Worm (Caenorhabditis elegans) whole organism, L2 larva: ENCODE measurements around the gene tnt-2.

Experiments used
- F13H6.1 ChIP-seq: sonication (generic microtip); optimal IDR thresholded peaks from 2 replicates; lab custom pipeline; 2016; ENCODE audit warnings: missing genetic modification characterization, missing compliant biosample characterization
- Y55F3AM.14 ChIP-seq: fragments of 200-800 bp; sonication (Bioruptor generic); optimal IDR thresholded peaks from 2 replicates; lab custom pipeline; 2018; ENCODE audit warnings: mild to moderate bottlenecking, missing genetic modification characterization, missing compliant biosample characterization
- ZK546.5 ChIP-seq: sonication (generic microtip); optimal IDR thresholded peaks from 2 replicates; lab custom pipeline; 2017; ENCODE audit warnings: missing biosample characterization, missing genetic modification characterization
- alr-1 ChIP-seq: fragments of 150-350 bp; optimal IDR thresholded peaks from 2 replicates; lab custom pipeline; 2014; ENCODE audit warnings: missing biosample characterization, missing genetic modification characterization
- blmp-1 ChIP-seq: sonication (generic microtip); optimal IDR thresholded peaks from 2 replicates; lab custom pipeline; 2017; ENCODE audit warnings: missing genetic modification characterization, mild to moderate bottlenecking, missing compliant biosample characterization, antibody characterized with exemption, moderate library complexity; ENCODE audit not compliant: insufficient read depth
- ceh-82 ChIP-seq: fragments of 150-350 bp; optimal IDR thresholded peaks from 2 replicates; lab custom pipeline; 2014; ENCODE audit warnings: missing biosample characterization, missing genetic modification characterization
- crh-2 ChIP-seq: sonication (generic microtip); optimal IDR thresholded peaks from 2 replicates; lab custom pipeline; 2017; ENCODE audit warnings: missing biosample characterization, missing genetic modification characterization
- elt-1 ChIP-seq: fragments of 150-350 bp; optimal IDR thresholded peaks from 2 replicates; lab custom pipeline; 2014; ENCODE audit warnings: missing biosample characterization, missing genetic modification characterization
- elt-3 ChIP-seq: sonication (generic microtip); optimal IDR thresholded peaks from 2 replicates; lab custom pipeline; 2017; ENCODE audit warnings: missing biosample characterization, missing genetic modification characterization
- fos-1 ChIP-seq: fragments of 150-350 bp; optimal IDR thresholded peaks from 2 replicates; lab custom pipeline; 2014; ENCODE audit warnings: missing biosample characterization, missing genetic modification characterization
- gmeb-1 ChIP-seq: fragments of 150-350 bp; optimal IDR thresholded peaks from 2 replicates; lab custom pipeline; 2014; ENCODE audit warnings: missing biosample characterization, missing genetic modification characterization
- lin-11 ChIP-seq: fragments of 150-350 bp; sonication (generic microtip); optimal IDR thresholded peaks from 2 replicates; lab custom pipeline; 2014; ENCODE audit warnings: missing biosample characterization, missing genetic modification characterization, inconsistent platforms, mixed read lengths
- lsy-2 ChIP-seq, 2 experiments: fragments of 150-350 bp in 1 of 2; sonication (generic microtip) in 1 of 2; optimal IDR thresholded peaks; 2 replicates each; lab custom pipeline; 2014 to 2017; ENCODE audit warnings: missing biosample characterization in 2 of 2, missing genetic modification characterization in 2 of 2
- mab-5 ChIP-seq: fragments of 150-350 bp; optimal IDR thresholded peaks from 2 replicates; lab custom pipeline; 2014; ENCODE audit warnings: missing biosample characterization, missing genetic modification characterization
- mbf-1 ChIP-seq: sonication (generic microtip); optimal IDR thresholded peaks from 2 replicates; lab custom pipeline; 2017; ENCODE audit warnings: missing biosample characterization, missing genetic modification characterization
- mdl-1 ChIP-seq, 2 experiments: fragments of 150-350 bp in 1 of 2; sonication (generic microtip) in 1 of 2; optimal IDR thresholded peaks; 2 replicates each; lab custom pipeline; 2017; ENCODE audit warnings: missing biosample characterization in 2 of 2, missing genetic modification characterization in 2 of 2
- nhr-12 ChIP-seq: fragments of 150-350 bp; optimal IDR thresholded peaks from 2 replicates; lab custom pipeline; 2014; ENCODE audit warnings: missing biosample characterization, missing genetic modification characterization
- nhr-129 ChIP-seq: fragments of 150-350 bp; optimal IDR thresholded peaks from 2 replicates; lab custom pipeline; 2014; ENCODE audit warnings: missing biosample characterization, missing genetic modification characterization
- nhr-21 ChIP-seq: fragments of 150-350 bp; optimal IDR thresholded peaks from 2 replicates; lab custom pipeline; 2014; ENCODE audit warnings: missing biosample characterization, missing genetic modification characterization
- nhr-23 ChIP-seq: fragments of 150-350 bp; optimal IDR thresholded peaks from 2 replicates; lab custom pipeline; 2014; ENCODE audit warnings: missing biosample characterization, missing genetic modification reagents, missing genetic modification characterization
- nhr-6 ChIP-seq: fragments of 150-350 bp; optimal IDR thresholded peaks from 2 replicates; lab custom pipeline; 2014; ENCODE audit warnings: missing biosample characterization, missing genetic modification characterization
- nhr-77 ChIP-seq: fragments of 150-350 bp; optimal IDR thresholded peaks from 2 replicates; lab custom pipeline; 2014; ENCODE audit warnings: missing biosample characterization, missing genetic modification characterization
- peb-1 ChIP-seq: fragments of 150-350 bp; optimal IDR thresholded peaks from 2 replicates; lab custom pipeline; 2014; ENCODE audit warnings: missing biosample characterization, missing genetic modification characterization
- skn-1 ChIP-seq: sonication (generic microtip); optimal IDR thresholded peaks from 2 replicates; lab custom pipeline; 2017; ENCODE audit warnings: missing biosample characterization, missing genetic modification characterization
- sma-3 ChIP-seq: sonication (generic microtip); optimal IDR thresholded peaks from 2 replicates; lab custom pipeline; 2016; ENCODE audit warnings: missing genetic modification reagents, missing genetic modification characterization, missing compliant biosample characterization
- sma-9 ChIP-seq, 2 experiments: fragments of 150-350 bp in 1 of 2; sonication (generic microtip) in 1 of 2; optimal IDR thresholded peaks; 2 replicates each; lab custom pipeline; 2014 to 2016; ENCODE audit warnings: missing genetic modification characterization in 2 of 2, mild to moderate bottlenecking in 1 of 2, missing biosample characterization in 1 of 2, missing compliant biosample characterization in 1 of 2, missing genetic modification reagents in 1 of 2, moderate library complexity in 1 of 2
- snpc-4 ChIP-seq: fragments of 150-350 bp; optimal IDR thresholded peaks from 2 replicates; lab custom pipeline; 2014; ENCODE audit warnings: missing biosample characterization, missing genetic modification characterization
- unc-55 ChIP-seq: fragments of 150-350 bp; sonication (generic microtip); optimal IDR thresholded peaks from 3 replicates; lab custom pipeline; 2014; ENCODE audit warnings: missing biosample characterization, missing genetic modification reagents, missing genetic modification characterization
- unc-62 ChIP-seq: fragments of 150-350 bp; optimal IDR thresholded peaks from 2 replicates; lab custom pipeline; 2014; ENCODE audit warnings: missing biosample characterization, missing genetic modification reagents, missing genetic modification characterization
- zag-1 ChIP-seq: fragments of 150-350 bp; optimal IDR thresholded peaks from 2 replicates; lab custom pipeline; 2014; ENCODE audit warnings: missing biosample characterization, missing genetic modification characterization
- ztf-1 ChIP-seq: fragments of 200-800 bp; sonication (Bioruptor generic); conservative IDR thresholded peaks from 2 replicates; pipeline ENCODE4 v1.3.6; 2022; ENCODE audit warnings: missing genetic modification characterization, missing compliant biosample characterization

tnt-2 gene

DNA sequence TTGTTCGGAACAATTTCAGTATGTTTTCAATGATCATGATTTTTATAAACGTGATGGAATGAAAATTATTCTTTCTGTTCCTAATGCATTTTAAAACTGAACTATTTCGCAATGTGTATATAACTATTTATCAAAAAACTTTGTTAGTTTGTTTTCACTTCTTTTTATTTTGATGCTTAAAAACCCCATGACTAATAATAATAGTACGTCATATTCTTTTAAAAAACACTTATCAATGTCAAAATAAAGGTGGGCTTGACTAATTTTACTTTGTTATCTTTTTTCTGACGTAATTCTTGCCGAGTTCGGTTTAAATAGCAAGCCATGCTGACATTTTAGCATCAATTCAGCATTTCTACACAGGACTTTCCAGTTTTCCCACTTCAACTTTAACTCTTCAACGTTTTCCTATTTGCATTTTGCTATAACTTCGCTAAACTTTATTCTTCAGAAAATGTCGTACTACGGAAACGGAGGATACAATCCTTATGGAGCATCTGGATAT is 12.2 kb downstream of the tnt-2 start, which contains the start of gene F53A9.1:
F53A9.1 (plus strand) TSS at position 455 of the 505 bp plus-strand sequence.
- TF ChIP-seq fos-1 (tag; lab: Kevin White, UChicago): peak; percentile 22
- TF ChIP-seq nhr-21 (tag; lab: Kevin White, UChicago): no peak
- TF ChIP-seq ZK546.5 (tag; lab: Kevin White, UChicago): no peak
- no peak for TF ChIP-seq mbf-1

DNA sequence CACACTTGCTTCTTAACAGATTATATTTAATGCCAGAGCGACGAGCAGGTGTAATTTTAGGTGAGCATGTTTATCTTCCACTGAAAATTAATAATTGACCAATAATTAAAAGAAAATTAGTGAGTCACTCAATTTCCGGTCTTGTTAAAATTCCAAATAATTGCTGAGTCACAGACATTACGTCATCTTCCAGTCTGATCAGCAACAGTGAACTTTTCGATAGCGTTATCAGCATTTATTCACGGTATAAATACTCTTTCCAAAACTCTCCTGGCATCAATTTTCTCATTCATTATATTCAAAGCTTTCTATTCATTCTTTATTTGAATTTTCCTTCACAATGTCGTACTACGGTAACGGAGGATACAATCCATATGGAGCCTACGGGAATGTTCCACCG is 13.9 kb downstream of the tnt-2 start, which contains the start of gene kreg-1:
kreg-1 (plus strand) TSS at position 341 of the 400 bp plus-strand sequence.
- TF ChIP-seq gmeb-1 (no peak), fos-1 (tag; lab: Kevin White, UChicago) (peak; percentile 73), nhr-129 (tag; lab: Kevin White, UChicago) (peak; percentile 16)

- TF ChIP-seq nhr-129 (tag; lab: Kevin White, UChicago): no peak
Measured at ce11 chrX:8708053-8708452, 15.3 kb downstream of the tnt-2 start, which contains the start of gene F53A9.3. Gene F53A9.3 (plus strand): TSS chrX:8708353.

DNA sequence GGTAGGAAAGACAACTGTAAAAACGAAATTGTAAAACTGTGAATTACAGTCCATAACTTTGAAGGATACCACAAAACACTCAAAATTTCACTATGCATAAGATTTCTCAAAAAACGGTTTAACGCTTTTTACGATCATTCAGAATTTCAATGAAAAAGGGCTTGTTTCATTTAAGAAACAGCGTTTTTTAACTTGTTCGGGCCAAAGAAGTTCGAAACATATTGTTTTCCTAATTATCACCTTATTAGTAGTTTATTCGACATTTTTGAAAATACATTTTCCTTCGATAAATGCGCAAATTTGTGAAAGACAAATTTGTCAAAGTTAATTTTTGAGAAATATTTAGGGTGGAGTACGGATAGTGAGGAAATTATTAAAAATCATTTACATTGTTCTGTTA is 18.5 kb downstream of the tnt-2 start:
- no peak for TF ChIP-seq lin-11 (tag; lab: Kevin White, UChicago)
- TF ChIP-seq nhr-23: no peak
- no peak for TF ChIP-seq mdl-1 (tag; optimal IDR thresholded peaks at IDR 0.05; lab: Kevin White, UChicago)
- no peak for TF ChIP-seq zag-1 (tag; lab: Kevin White, UChicago)
- no peak for TF ChIP-seq unc-55 (GFP tag; lab: Kevin White, UChicago)
- no peak for TF ChIP-seq elt-3 (tag; lab: Kevin White, UChicago)
- no peak for TF ChIP-seq Y55F3AM.14
- TF ChIP-seq sma-3: no peak
- no peak for TF ChIP-seq ztf-1 (GFP tag; lab: Robert Waterston, UW)
- TF ChIP-seq fos-1 (tag; lab: Kevin White, UChicago): no peak
- no peak for TF ChIP-seq sma-9 (GFP tag; optimal IDR thresholded peaks at IDR 0.05; lab: Kevin White, UChicago)
- TF ChIP-seq sma-9 (tag; optimal IDR thresholded peaks at IDR 0.05; lab: Kevin White, UChicago): no peak
- TF ChIP-seq crh-2 (tag; lab: Kevin White, UChicago): no peak
- TF ChIP-seq nhr-12 (tag; lab: Kevin White, UChicago): no peak
- TF ChIP-seq lsy-2 (tag; optimal IDR thresholded peaks at IDR 0.05; lab: Kevin White, UChicago): no peak
- TF ChIP-seq mab-5 (tag; lab: Kevin White, UChicago): no peak
- no peak for TF ChIP-seq ZK546.5 (tag; lab: Kevin White, UChicago)
- TF ChIP-seq, all 48 proteins: peak for 0

DNA sequence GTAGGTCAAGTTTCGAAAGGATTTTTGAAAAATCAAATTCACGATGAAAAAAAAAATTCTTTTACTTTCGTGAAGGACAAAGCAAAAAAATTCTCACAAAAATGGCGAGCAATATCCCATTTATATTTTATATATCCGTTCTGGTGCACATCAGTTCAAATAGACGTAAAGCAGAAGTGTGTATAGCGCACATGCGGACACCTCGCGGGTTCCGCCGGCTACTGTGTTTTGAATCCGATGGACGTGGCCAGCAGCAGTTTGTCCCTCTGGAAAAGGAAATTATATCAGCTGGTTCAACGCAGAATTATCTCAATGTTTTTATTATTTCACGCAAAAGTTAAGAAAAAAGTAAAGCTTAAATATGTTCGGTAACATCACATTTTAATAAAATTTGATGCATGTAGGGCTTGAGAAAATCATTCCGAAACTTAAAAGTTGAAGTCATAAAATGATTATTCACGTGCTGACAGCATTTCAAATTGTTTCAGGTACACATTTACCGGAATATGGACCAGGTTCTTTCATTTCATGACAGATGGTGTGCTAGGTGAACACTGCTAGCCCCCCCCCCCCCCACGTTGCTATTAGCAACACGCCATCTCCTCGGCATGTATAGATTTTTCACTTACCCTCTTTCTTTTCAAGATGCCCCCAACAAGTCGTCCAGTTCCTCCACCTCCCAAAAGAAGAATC is 19.5 kb downstream of the tnt-2 start, which contains the start of gene jbts-14:
jbts-14 (plus strand) TSS at position 643 of the 693 bp plus-strand sequence.
- peak; percentile 72 for TF ChIP-seq snpc-4 (tag; lab: Kevin White, UChicago)
- no peak for TF ChIP-seq crh-2 (tag; lab: Kevin White, UChicago)

ce11 chrX:8697517-8697916 is 25.8 kb downstream of the tnt-2 start, which contains the start of gene frpr-8:
Gene frpr-8 (plus strand): TSS chrX:8697817.
- no peak for TF ChIP-seq peb-1 (tag; lab: Kevin White, UChicago)
- no peak for TF ChIP-seq elt-1 (tag; lab: Kevin White, UChicago)
- TF ChIP-seq lin-11 (tag; lab: Kevin White, UChicago): no peak
- TF ChIP-seq skn-1 (tag; lab: Kevin White, UChicago): no peak
- TF ChIP-seq elt-3 (tag; lab: Kevin White, UChicago): no peak
- no peak for TF ChIP-seq nhr-77 (tag; lab: Kevin White, UChicago)
- TF ChIP-seq ceh-82: no peak
- TF ChIP-seq sma-3: no peak
- TF ChIP-seq nhr-23: no peak
- no peak for TF ChIP-seq blmp-1 (tag; lab: Kevin White, UChicago)
- TF ChIP-seq nhr-6: no peak
- TF ChIP-seq unc-62 (GFP tag; lab: Kevin White, UChicago): no peak
- no peak for TF ChIP-seq alr-1 (tag; lab: Kevin White, UChicago)
- TF ChIP-seq fos-1 (tag; lab: Kevin White, UChicago): no peak
- TF ChIP-seq lsy-2 (tag; optimal IDR thresholded peaks at IDR 0.05; lab: Kevin White, UChicago): no peak
- TF ChIP-seq F13H6.1: no peak
